Worm (Caenorhabditis elegans) whole organism, L4 larva: ENCODE data around the gene C14A4.9.

Experiments used
- attf-4 ChIP-seq: sonication (generic microtip); optimal IDR thresholded peaks from 3 replicates; lab custom pipeline; 2017; ENCODE audit warnings: missing biosample characterization, missing genetic modification characterization
- ceh-28 ChIP-seq: fragments of 150-350 bp; optimal IDR thresholded peaks from 2 replicates; lab custom pipeline; 2014; ENCODE audit warnings: missing biosample characterization, missing genetic modification reagents, missing genetic modification characterization
- fkh-10 ChIP-seq: fragments of 150-350 bp; optimal IDR thresholded peaks from 2 replicates; lab custom pipeline; 2014; ENCODE audit warnings: missing biosample characterization, missing genetic modification reagents, missing genetic modification characterization
- lin-1 ChIP-seq: fragments of 200-800 bp; sonication (Bioruptor generic); IDR thresholded peaks from 2 replicates; pipeline ENCODE4 v1.3.6; 2022; ENCODE audit warnings: missing genetic modification reagents, missing genetic modification characterization, missing compliant biosample characterization
- lin-13 ChIP-seq: fragments of 150-350 bp; optimal IDR thresholded peaks from 2 replicates; lab custom pipeline; 2014; ENCODE audit warnings: missing biosample characterization, missing genetic modification reagents, missing genetic modification characterization
- mxl-3 ChIP-seq: fragments of 200-800 bp; sonication (Bioruptor generic); optimal IDR thresholded peaks from 2 replicates; lab custom pipeline; 2018; ENCODE audit warnings: mild to moderate bottlenecking, missing genetic modification characterization, missing compliant biosample characterization
- nhr-11 ChIP-seq: fragments of 150-350 bp; optimal IDR thresholded peaks from 2 replicates; lab custom pipeline; 2014; ENCODE audit warnings: missing biosample characterization, missing genetic modification characterization
- nhr-77 ChIP-seq: fragments of 150-350 bp; optimal IDR thresholded peaks from 2 replicates; lab custom pipeline; 2014; ENCODE audit warnings: missing biosample characterization, missing genetic modification characterization
- pqm-1 ChIP-seq: sonication (generic microtip); optimal IDR thresholded peaks from 2 replicates; lab custom pipeline; 2017; ENCODE audit warnings: missing biosample characterization, missing genetic modification characterization
- snpc-4 ChIP-seq: fragments of 150-350 bp; optimal IDR thresholded peaks from 2 replicates; lab custom pipeline; 2014; ENCODE audit warnings: missing biosample characterization, missing genetic modification characterization
- tra-1 ChIP-seq: fragments of 200-800 bp; sonication (Bioruptor generic); IDR thresholded peaks from 2 replicates; pipeline ENCODE4 v1.3.6; 2022; ENCODE audit warnings: missing genetic modification reagents, missing genetic modification characterization, missing compliant biosample characterization

DNA sequence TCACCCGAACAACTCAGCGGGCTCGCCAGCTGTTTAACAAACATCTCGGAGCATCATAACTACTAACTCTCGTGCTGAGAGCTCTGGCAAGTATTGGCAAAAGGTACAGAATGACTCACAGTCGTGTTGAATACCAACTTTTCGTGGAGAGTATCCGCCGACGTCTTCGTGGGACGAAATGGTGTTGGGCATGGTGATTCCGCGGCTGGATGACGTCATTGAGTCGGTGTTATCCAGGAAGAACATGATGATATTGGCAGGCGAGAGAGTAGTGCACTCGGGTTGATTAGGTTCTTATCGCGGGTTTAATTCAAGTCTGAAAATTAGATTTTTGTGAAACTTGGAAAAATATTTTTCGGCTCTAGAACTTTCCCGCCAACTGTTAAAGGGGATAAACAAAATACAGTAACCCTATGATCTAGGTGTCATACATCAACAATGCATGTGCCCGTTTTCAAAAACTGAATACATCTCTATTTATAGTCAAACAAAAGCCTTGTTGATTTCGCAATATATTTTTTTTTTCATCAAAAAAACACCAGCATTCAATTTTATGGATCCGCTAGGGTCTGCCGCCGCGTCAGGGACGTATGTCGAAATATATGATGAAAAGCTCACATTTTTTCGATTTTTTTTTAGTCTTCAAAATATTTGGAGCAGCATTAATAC is 45.6 kb upstream of the C14A4.9 start:
- TF ChIP-seq tra-1 (no peak), pqm-1 (no peak), fkh-10 (GFP tag; lab: Kevin White, UChicago) (no peak), snpc-4 (tag; lab: Kevin White, UChicago) (no peak), nhr-11 (tag; lab: Kevin White, UChicago) (peak; percentile 31), lin-1 (no peak), nhr-77 (no peak), ceh-28 (no peak), attf-4 (tag; lab: Kevin White, UChicago) (no peak), mxl-3 (GFP tag; lab: Kevin White, UChicago) (no peak), lin-13 (no peak)
